Worm (Caenorhabditis elegans) whole organism, midembryonic: Measurements from ENCODE around the gene sru-25.

Source experiments
- T22C8.4 ChIP-seq: fragments of 200-800 bp; sonication (Bioruptor generic); IDR thresholded peaks from 2 replicates; pipeline ENCODE4 v1.3.6; 2022; ENCODE audit warnings: missing genetic modification characterization, missing compliant biosample characterization
- cog-1 ChIP-seq: sonication (generic microtip); optimal IDR thresholded peaks from 2 replicates; lab custom pipeline; 2016; ENCODE audit warnings: missing genetic modification characterization, missing compliant biosample characterization
- flt-1 ChIP-seq: fragments of 200-800 bp; sonication (Bioruptor generic); IDR thresholded peaks from 2 replicates; pipeline ENCODE4 v1.3.6; 2022; ENCODE audit warnings: missing genetic modification characterization, missing compliant biosample characterization
- klf-2 ChIP-seq: fragments of 200-800 bp; sonication (Bioruptor generic); conservative IDR thresholded peaks from 2 replicates; pipeline ENCODE4 v1.3.6; 2022; ENCODE audit warnings: missing genetic modification reagents, missing genetic modification characterization, missing compliant biosample characterization
- ref-1 ChIP-seq: fragments of 200-800 bp; sonication (Bioruptor generic); conservative IDR thresholded peaks from 2 replicates; pipeline ENCODE4 v1.3.6; 2022; ENCODE audit warnings: missing genetic modification reagents, missing genetic modification characterization, missing compliant biosample characterization
- tab-1 ChIP-seq: fragments of 200-800 bp; sonication (Bioruptor generic); IDR thresholded peaks from 2 replicates; pipeline ENCODE4 v1.3.6; 2022; ENCODE audit warnings: missing genetic modification characterization, missing compliant biosample characterization
- ztf-29 ChIP-seq: fragments of 200-800 bp; sonication (Bioruptor generic); IDR thresholded peaks from 2 replicates; pipeline ENCODE4 v1.3.6; 2022; ENCODE audit warnings: missing genetic modification reagents, missing genetic modification characterization, missing compliant biosample characterization

ce11 chrV:636281-636680, 37.8 kb downstream of the sru-25 start, which contains the start of gene pals-31:
- TF ChIP-seq tab-1 (GFP tag; lab: Robert Waterston, UW) (no peak), klf-2 (no peak), flt-1 (GFP tag; lab: Robert Waterston, UW) (no peak), ztf-29 (GFP tag; lab: Robert Waterston, UW) (no peak), ref-1 (no peak), T22C8.4 (GFP tag; lab: Robert Waterston, UW) (no peak), cog-1 (tag; lab: Kevin White, UChicago) (no peak)
